Fruit fly (Drosophila melanogaster) whole organism, prepupa: ENCODE results near the gene CG32551.

Experiments
- CG11294 ChIP-seq: fragments of 200-800 bp; sonication (Bioruptor generic); IDR thresholded peaks from 2 replicates; pipeline ENCODE4 v1.3.6; 2022; ENCODE audit warnings: missing biosample characterization, missing genetic modification characterization
- CG11902 ChIP-seq: fragments of 200-800 bp; sonication (Bioruptor generic); optimal IDR thresholded peaks from 3 replicates; lab custom pipeline; 2016; ENCODE audit warnings: missing biosample characterization, missing genetic modification characterization
- CG6792 ChIP-seq: fragments of 200-800 bp; sonication (Bioruptor generic); optimal IDR thresholded peaks from 3 replicates; lab custom pipeline; 2016; ENCODE audit warnings: missing biosample characterization, missing genetic modification characterization
- Hr4 ChIP-seq: fragments of 200-800 bp; sonication (Bioruptor generic); optimal IDR thresholded peaks from 3 replicates; lab custom pipeline; 2016; ENCODE audit warnings: missing biosample characterization, missing genetic modification characterization
- Lpt ChIP-seq: fragments of 200-800 bp; sonication (Bioruptor generic); optimal IDR thresholded peaks from 3 replicates; lab custom pipeline; 2016; ENCODE audit warnings: missing biosample characterization, missing genetic modification characterization
- acj6 ChIP-seq: fragments of 200-800 bp; sonication (Bioruptor generic); optimal IDR thresholded peaks from 3 replicates; lab custom pipeline; 2016; ENCODE audit warnings: missing biosample characterization, missing genetic modification characterization
- fd85E ChIP-seq: fragments of 200-800 bp; sonication (Bioruptor generic); optimal IDR thresholded peaks from 3 replicates; lab custom pipeline; 2016; ENCODE audit warnings: missing biosample characterization, missing genetic modification characterization
- lz ChIP-seq: fragments of 200-800 bp; sonication (Bioruptor generic); optimal IDR thresholded peaks from 3 replicates; lab custom pipeline; 2016; ENCODE audit warnings: missing biosample characterization, missing genetic modification characterization

DNA sequence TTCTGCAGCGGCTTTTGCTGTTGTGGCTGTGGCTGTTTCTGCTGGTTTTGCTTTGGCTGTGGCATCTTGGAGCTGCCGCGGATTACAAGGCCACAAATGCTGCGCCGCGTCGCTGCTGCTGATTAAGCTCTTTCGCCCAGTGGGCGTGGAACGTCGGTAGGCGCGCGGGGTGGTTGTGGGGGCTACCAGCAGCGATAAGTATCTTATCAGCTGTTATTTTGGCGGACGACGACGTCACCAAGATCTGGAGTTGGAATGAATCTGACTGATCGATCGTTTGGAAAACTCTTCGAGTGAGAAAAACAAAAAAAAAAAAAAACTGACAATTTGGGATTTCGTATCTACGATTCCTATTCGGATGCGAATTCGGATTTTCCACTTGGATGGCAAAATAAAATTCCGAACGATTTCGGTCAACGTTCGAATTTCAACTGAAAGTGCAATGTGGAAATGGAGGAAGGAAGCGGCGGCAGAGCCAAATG, 34.5 kb upstream of the CG32551 start:
- TF ChIP-seq lz (GFP tag; lab: Kevin White, UChicago) (no peak), CG11294 (GFP tag; lab: Robert Waterston, UW) (no peak), CG6792 (GFP tag; lab: Kevin White, UChicago) (no peak), Hr4 (no peak), Lpt (GFP tag; lab: Kevin White, UChicago) (no peak), fd85E (GFP tag; lab: Kevin White, UChicago) (no peak), CG11902 (GFP tag; lab: Kevin White, UChicago) (no peak), acj6 (GFP tag; lab: Kevin White, UChicago) (no peak)
